Fruit fly (Drosophila melanogaster) whole organism, embryonic: ENCODE results near the gene lectin-37Da.

ENCODE experiments used
- Asciz ChIP-seq: fragments of 200-800 bp; sonication (Bioruptor generic); optimal IDR thresholded peaks from 2 replicates; lab custom pipeline; 2017; ENCODE audit warnings: missing biosample characterization, mild to moderate bottlenecking, missing genetic modification characterization, missing genetic modification reagents
- CG10366 ChIP-seq: fragments of 200-800 bp; sonication (Bioruptor generic); IDR thresholded peaks from 2 replicates; pipeline ENCODE4 v1.3.6; 2022; ENCODE audit warnings: missing biosample characterization, missing genetic modification characterization
- CG12236 ChIP-seq: fragments of 200-800 bp; sonication (Bioruptor generic); optimal IDR thresholded peaks from 2 replicates; lab custom pipeline; 2016; ENCODE audit warnings: missing biosample characterization, missing genetic modification characterization
- CG15479 ChIP-seq: fragments of 200-800 bp; sonication (Bioruptor generic); optimal IDR thresholded peaks from 3 replicates; lab custom pipeline; 2019; ENCODE audit warnings: missing biosample characterization, mild to moderate bottlenecking, missing genetic modification characterization, moderate library complexity
- CG1603 ChIP-seq: fragments of 200-800 bp; sonication (Bioruptor generic); optimal IDR thresholded peaks from 2 replicates; lab custom pipeline; 2019; ENCODE audit warnings: missing biosample characterization, mild to moderate bottlenecking, missing genetic modification characterization, moderate library complexity
- CG17328 ChIP-seq: fragments of 200-800 bp; sonication (Bioruptor generic); IDR thresholded peaks from 2 replicates; pipeline ENCODE4 v1.3.6; 2022; ENCODE audit warnings: missing biosample characterization, missing genetic modification characterization
- CG17361 ChIP-seq: fragments of 200-800 bp; sonication (Bioruptor generic); IDR thresholded peaks from 3 replicates; pipeline ENCODE4 v1.3.6; 2022; ENCODE audit warnings: missing biosample characterization, missing genetic modification characterization
- CG18262 ChIP-seq: fragments of 200-800 bp; optimal IDR thresholded peaks from 3 replicates; lab custom pipeline; 2019; ENCODE audit warnings: missing biosample characterization, mild to moderate bottlenecking, missing genetic modification characterization, moderate library complexity
- CG18764 ChIP-seq: fragments of 200-800 bp; sonication (Bioruptor generic); optimal IDR thresholded peaks from 3 replicates; lab custom pipeline; 2016; ENCODE audit warnings: missing biosample characterization, missing genetic modification characterization
- CG31224 ChIP-seq: fragments of 200-800 bp; sonication (Bioruptor generic); IDR thresholded peaks from 2 replicates; pipeline ENCODE4 v1.3.6; 2022; ENCODE audit warnings: missing biosample characterization, missing genetic modification characterization
- CG31441 ChIP-seq: fragments of 200-800 bp; sonication (Bioruptor generic); IDR thresholded peaks from 2 replicates; pipeline ENCODE4 v1.3.6; 2022; ENCODE audit warnings: missing biosample characterization, missing genetic modification characterization
- CG3163 ChIP-seq: fragments of 200-800 bp; sonication (Bioruptor generic); optimal IDR thresholded peaks from 3 replicates; lab custom pipeline; 2016; ENCODE audit warnings: missing biosample characterization, missing genetic modification characterization
- CG32532 ChIP-seq: fragments of 200-800 bp; sonication (Bioruptor generic); IDR thresholded peaks from 2 replicates; pipeline ENCODE4 v1.3.6; 2022; ENCODE audit warnings: missing biosample characterization, missing genetic modification characterization
- CG33213 ChIP-seq: fragments of 200-800 bp; sonication (Bioruptor generic); optimal IDR thresholded peaks from 3 replicates; lab custom pipeline; 2016; ENCODE audit warnings: missing biosample characterization, missing genetic modification characterization
- CG42726 ChIP-seq: fragments of 200-800 bp; sonication (Bioruptor generic); IDR thresholded peaks from 2 replicates; pipeline ENCODE4 v1.3.6; 2022; ENCODE audit warnings: missing biosample characterization, missing genetic modification characterization; ENCODE audit not compliant: partially characterized antibody
- CG4730 ChIP-seq: fragments of 200-800 bp; sonication (Bioruptor generic); IDR thresholded peaks from 2 replicates; pipeline ENCODE4 v1.3.6; 2022; ENCODE audit warnings: missing biosample characterization, missing genetic modification characterization
- CG6689 ChIP-seq: fragments of 200-800 bp; sonication (Bioruptor generic); IDR thresholded peaks from 2 replicates; pipeline ENCODE4 v1.3.6; 2022; ENCODE audit warnings: missing biosample characterization, missing genetic modification characterization
- CG8089 ChIP-seq: fragments of 200-800 bp; sonication (Bioruptor generic); optimal IDR thresholded peaks from 3 replicates; lab custom pipeline; 2016; ENCODE audit warnings: missing biosample characterization, missing genetic modification characterization
- CG8924 ChIP-seq: fragments of 200-800 bp; optimal IDR thresholded peaks from 3 replicates; lab custom pipeline; 2019; ENCODE audit warnings: missing biosample characterization, mild to moderate bottlenecking, missing genetic modification characterization, moderate library complexity
- CG9609 ChIP-seq: fragments of 200-800 bp; sonication (Bioruptor generic); optimal IDR thresholded peaks from 3 replicates; lab custom pipeline; 2016; ENCODE audit warnings: missing biosample characterization, missing genetic modification characterization
- CG9727 ChIP-seq: fragments of 200-800 bp; sonication (Bioruptor generic); optimal IDR thresholded peaks from 3 replicates; lab custom pipeline; 2017; ENCODE audit warnings: missing biosample characterization, mild to moderate bottlenecking, missing genetic modification characterization
- CG9876 ChIP-seq: fragments of 200-800 bp; sonication (Bioruptor generic); optimal IDR thresholded peaks from 2 replicates; lab custom pipeline; 2016; ENCODE audit warnings: missing biosample characterization, missing genetic modification characterization
- CG9932 ChIP-seq: fragments of 200-800 bp; sonication (Bioruptor generic); IDR thresholded peaks from 2 replicates; pipeline ENCODE4 v1.3.6; 2022; ENCODE audit warnings: missing biosample characterization, missing genetic modification characterization
- Camta ChIP-seq: fragments of 200-800 bp; sonication (Bioruptor generic); optimal IDR thresholded peaks from 2 replicates; lab custom pipeline; 2016; ENCODE audit warnings: missing biosample characterization, missing genetic modification characterization
- D19A ChIP-seq: fragments of 200-800 bp; optimal IDR thresholded peaks from 3 replicates; lab custom pipeline; 2019; ENCODE audit warnings: missing biosample characterization, mild to moderate bottlenecking, missing genetic modification characterization, moderate library complexity
- Dbx ChIP-seq: fragments of 200-800 bp; sonication (Bioruptor generic); IDR thresholded peaks from 3 replicates; pipeline ENCODE4 v1.3.6; 2022; ENCODE audit warnings: missing biosample characterization, missing genetic modification characterization
- Deaf1 ChIP-seq: fragments of 200-800 bp; optimal IDR thresholded peaks from 3 replicates; lab custom pipeline; 2019; ENCODE audit warnings: missing biosample characterization, mild to moderate bottlenecking, missing genetic modification characterization, moderate library complexity
- Dll ChIP-seq: fragments of 200-800 bp; sonication (Bioruptor generic); IDR thresholded peaks from 4 replicates; pipeline ENCODE4 v1.3.6; 2022; ENCODE audit warnings: missing biosample characterization, missing genetic modification characterization; ENCODE audit not compliant: partially characterized antibody
- E2f1 ChIP-seq: fragments of 200-800 bp; sonication (Bioruptor generic); IDR thresholded peaks from 2 replicates; pipeline ENCODE4 v1.3.6; 2022; ENCODE audit warnings: missing biosample characterization, missing genetic modification characterization
- Ets97D ChIP-seq: fragments of 200-800 bp; sonication (Bioruptor generic); optimal IDR thresholded peaks from 3 replicates; lab custom pipeline; 2016; ENCODE audit warnings: missing biosample characterization, missing genetic modification characterization
- MESR4 ChIP-seq: fragments of 200-800 bp; sonication (Bioruptor generic); optimal IDR thresholded peaks from 2 replicates; lab custom pipeline; 2018; ENCODE audit warnings: missing biosample characterization, mild to moderate bottlenecking, missing genetic modification characterization, moderate library complexity
- Mrtf ChIP-seq: fragments of 200-800 bp; sonication (Bioruptor generic); IDR thresholded peaks from 3 replicates; pipeline ENCODE4 v1.3.6; 2022; ENCODE audit warnings: missing biosample characterization, missing genetic modification characterization
- NK7.1 ChIP-seq: fragments of 200-800 bp; sonication (Bioruptor generic); optimal IDR thresholded peaks from 3 replicates; lab custom pipeline; 2016; ENCODE audit warnings: missing biosample characterization, missing genetic modification characterization
- Ssrp ChIP-seq: fragments of 200-800 bp; sonication (Bioruptor generic); optimal IDR thresholded peaks from 2 replicates; lab custom pipeline; 2018; ENCODE audit warnings: missing biosample characterization, mild to moderate bottlenecking, missing genetic modification characterization, moderate library complexity
- aop ChIP-seq: fragments of 200-800 bp; sonication (Bioruptor generic); IDR thresholded peaks from 2 replicates; pipeline ENCODE4 v1.3.6; 2022; ENCODE audit warnings: missing biosample characterization, missing genetic modification characterization
- dm ChIP-seq: fragments of 200-800 bp; sonication (Bioruptor generic); optimal IDR thresholded peaks from 3 replicates; lab custom pipeline; 2016; ENCODE audit warnings: missing biosample characterization, missing genetic modification characterization
- dmrt99B ChIP-seq: fragments of 200-800 bp; sonication (Bioruptor generic); optimal IDR thresholded peaks from 2 replicates; lab custom pipeline; 2018; ENCODE audit warnings: missing biosample characterization, mild to moderate bottlenecking, missing genetic modification characterization, moderate library complexity
- fd102C ChIP-seq: fragments of 200-800 bp; sonication (Bioruptor generic); optimal IDR thresholded peaks from 2 replicates; lab custom pipeline; 2018; ENCODE audit warnings: missing biosample characterization, mild to moderate bottlenecking, missing genetic modification characterization, moderate library complexity
- grau ChIP-seq: fragments of 200-800 bp; optimal IDR thresholded peaks from 3 replicates; lab custom pipeline; 2019; ENCODE audit warnings: missing biosample characterization, mild to moderate bottlenecking, missing genetic modification characterization, moderate library complexity
- h ChIP-seq: fragments of >200 bp; optimal IDR thresholded peaks from 2 replicates; lab custom pipeline; 2017
- jigr1 ChIP-seq: fragments of 200-800 bp; sonication (Bioruptor generic); IDR thresholded peaks from 3 replicates; pipeline ENCODE4 v1.3.6; 2022; ENCODE audit warnings: missing biosample characterization, missing genetic modification characterization
- knrl ChIP-seq: fragments of 200-800 bp; sonication (Bioruptor generic); IDR thresholded peaks from 3 replicates; pipeline ENCODE4 v1.3.6; 2022; ENCODE audit warnings: missing biosample characterization, missing genetic modification characterization; ENCODE audit not compliant: partially characterized antibody
- lola ChIP-seq, 3 experiments: fragments of >200 bp in 2 of 3; fragments of 200-800 bp in 1 of 3; sonication (Bioruptor generic) in 1 of 3; optimal IDR thresholded peaks; 2 replicates each; lab custom pipeline; 2017 to 2019; ENCODE audit warnings: missing biosample characterization in 3 of 3, missing genetic modification characterization in 3 of 3, mild to moderate bottlenecking in 1 of 3, moderate library complexity in 1 of 3
- pita ChIP-seq: fragments of 200-800 bp; sonication (Bioruptor generic); optimal IDR thresholded peaks from 2 replicates; lab custom pipeline; 2017; ENCODE audit warnings: missing biosample characterization, mild to moderate bottlenecking, missing genetic modification characterization
- pnt ChIP-seq: fragments of 200-800 bp; sonication (Bioruptor generic); optimal IDR thresholded peaks from 3 replicates; lab custom pipeline; 2016; ENCODE audit warnings: missing biosample characterization, missing genetic modification characterization
- sug ChIP-seq: fragments of 200-800 bp; optimal IDR thresholded peaks from 2 replicates; lab custom pipeline; 2019; ENCODE audit warnings: missing biosample characterization, mild to moderate bottlenecking, missing genetic modification characterization, moderate library complexity
- twi ChIP-seq: fragments of 200-800 bp; optimal IDR thresholded peaks from 2 replicates; lab custom pipeline; 2019; ENCODE audit warnings: missing biosample characterization, mild to moderate bottlenecking, missing genetic modification characterization, moderate library complexity
- unc-4 ChIP-seq: fragments of 200-800 bp; sonication (Bioruptor generic); IDR thresholded peaks from 2 replicates; pipeline ENCODE4 v1.3.6; 2022; ENCODE audit warnings: missing biosample characterization, missing genetic modification characterization; ENCODE audit not compliant: partially characterized antibody
- zfh1 ChIP-seq: fragments of 200-800 bp; sonication (Bioruptor generic); IDR thresholded peaks from 3 replicates; pipeline ENCODE4 v1.3.6; 2022; ENCODE audit warnings: missing biosample characterization, missing genetic modification characterization

lectin-37Da gene

DNA sequence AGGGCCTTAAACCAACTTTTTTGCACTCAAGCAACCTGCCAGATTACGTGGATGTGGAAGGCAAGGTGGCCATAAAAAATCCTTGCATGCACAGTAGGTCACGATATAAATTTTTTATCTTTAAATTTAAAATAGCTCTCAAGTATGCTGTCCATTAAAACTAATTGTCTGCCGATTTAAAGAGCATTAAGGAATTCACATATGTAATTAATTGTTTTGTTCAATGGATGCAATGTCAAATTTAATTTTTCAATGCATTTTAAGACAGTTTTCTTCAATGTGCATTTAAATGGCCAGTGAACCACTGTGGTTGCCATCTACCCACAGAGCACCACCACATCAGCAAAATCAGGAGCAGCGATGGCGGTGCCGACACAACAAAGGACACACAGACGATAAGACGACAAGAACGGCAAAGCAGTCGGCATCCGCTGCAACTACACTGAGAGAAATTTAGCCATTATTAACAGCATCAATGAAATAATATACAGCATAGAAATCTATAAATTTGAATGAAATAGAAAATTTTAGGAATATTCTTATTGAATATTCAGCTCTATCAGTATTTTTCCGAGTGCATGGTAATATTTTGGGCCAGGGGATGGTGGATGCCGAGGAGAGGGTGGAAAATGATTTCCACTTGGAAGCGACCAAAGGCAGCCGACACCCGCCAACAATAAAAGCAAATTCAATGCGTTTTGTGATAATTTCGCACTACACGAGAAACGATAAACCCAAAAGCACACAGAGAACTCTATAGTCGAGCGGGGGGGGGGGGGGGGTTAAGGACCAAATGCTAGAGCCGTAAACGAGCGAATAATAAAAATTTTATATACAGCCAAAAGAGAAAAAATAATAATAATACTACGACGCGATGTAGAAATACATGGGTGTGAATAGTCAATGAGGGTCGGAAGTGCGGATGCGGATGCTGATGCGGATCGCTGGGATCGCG is 40.7 kb upstream of the lectin-37Da start (continued):
- TF ChIP-seq fd102C (no peak), pnt (GFP tag; lab: Kevin White, UChicago) (no peak), CG31441 (GFP tag; lab: Robert Waterston, UW) (peak; percentile 75), D19A (tag; lab: Kevin White, UChicago) (peak; percentile 31), zfh1 (GFP tag; lab: Robert Waterston, UW) (peak; percentile 61; the same call in 2 of the 3 replicates), CG10366 (GFP tag; lab: Robert Waterston, UW) (0 out of 2 replicates have a peak, but pooled peaks have one; percentile 31), Ets97D (GFP tag; lab: Kevin White, UChicago) (no peak), CG42726 (GFP tag; lab: Robert Waterston, UW) (no peak), Mrtf (GFP tag; lab: Robert Waterston, UW) (peak; percentile 46; the same call in 1 of the 3 replicates), CG15479 (GFP tag; lab: Kevin White, UChicago) (no peak), CG17361 (peak; percentile 72), grau (peak; percentile 52), unc-4 (GFP tag; lab: Robert Waterston, UW) (no peak), CG17328 (GFP tag; lab: Robert Waterston, UW) (peak; percentile 67), aop (GFP tag; lab: Robert Waterston, UW) (no peak), Deaf1 (peak; percentile 3), CG8089 (no peak), knrl (GFP tag; lab: Robert Waterston, UW) (no peak), CG8924 (tag; lab: Kevin White, UChicago) (peak; percentile 59), CG4730 (GFP tag; lab: Robert Waterston, UW) (peak; percentile 57; the same call in 1 of the 2 replicates), CG12236 (no peak), jigr1 (GFP tag; lab: Robert Waterston, UW) (no peak), CG9727 (peak; percentile 70), twi (peak; percentile 27), E2f1 (GFP tag; lab: Robert Waterston, UW) (peak; percentile 42; the same call in 1 of the 2 replicates), dm (GFP tag; lab: Kevin White, UChicago) (no peak), Dbx (GFP tag; lab: Robert Waterston, UW) (no peak), Asciz (peak; percentile 28), CG1603 (tag; lab: Kevin White, UChicago) (peak; percentile 61), Ssrp (tag; lab: Kevin White, UChicago) (peak; percentile 50), CG9876 (GFP tag; lab: Kevin White, UChicago) (no peak), MESR4 (no peak), Dll (GFP tag; lab: Robert Waterston, UW) (no peak), Camta (GFP tag; lab: Kevin White, UChicago) (peak; percentile 23), CG33213 (GFP tag; lab: Kevin White, UChicago) (no peak), CG31224 (GFP tag; lab: Robert Waterston, UW) (0 out of 2 replicates have a peak, but pooled peaks have one; percentile 7), NK7.1 (no peak), sug (tag; lab: Kevin White, UChicago) (no peak), lola (GFP tag; optimal IDR thresholded peaks at IDR 0.05; lab: Kevin White, UChicago) (peak in 1 of 3 experiments; percentile 68), CG6689 (GFP tag; lab: Robert Waterston, UW) (peak; percentile 54), h (lab: Kevin White, UChicago) (no peak), dmrt99B (tag; lab: Kevin White, UChicago) (peak; percentile 51), CG3163 (no peak), CG18262 (tag; lab: Kevin White, UChicago) (peak; percentile 75), pita (GFP tag; lab: Kevin White, UChicago) (no peak), CG9932 (no peak), CG18764 (peak; percentile 22), CG9609 (GFP tag; lab: Kevin White, UChicago) (no peak), CG32532 (GFP tag; lab: Robert Waterston, UW) (no peak)
